Fruit fly (Drosophila melanogaster): Measurements from ENCODE around the gene aurA.

dm6 chr3R:11999074-11999473 is 36.1 kb downstream of the aurA start, which contains the start of gene Ect3:
- no peak for TF ChIP-seq sd (tag; optimal IDR thresholded peaks at IDR 0.05)
- no peak for TF ChIP-seq TFAM (GFP tag; optimal IDR thresholded peaks at IDR 0.05)
- TF ChIP-seq Hr39 (optimal IDR thresholded peaks at IDR 0.05): no peak
- TF ChIP-seq CG17802 (tag; optimal IDR thresholded peaks at IDR 0.05): no peak
- no peak for TF ChIP-seq usp (GFP tag; optimal IDR thresholded peaks at IDR 0.05)
- TF ChIP-seq E2f1 (GFP tag; IDR thresholded peaks at IDR 0.05): no peak
- TF ChIP-seq gcm2 (GFP tag; optimal IDR thresholded peaks at IDR 0.05): no peak
- no peak for TF ChIP-seq zfh2 (GFP tag; optimal IDR thresholded peaks at IDR 0.05)
- TF ChIP-seq lola (GFP tag; optimal IDR thresholded peaks at IDR 0.05): no peak
- no peak for TF ChIP-seq al (GFP tag; IDR thresholded peaks at IDR 0.05)
